Fruit fly (Drosophila melanogaster) whole organism, prepupa: ENCODE results near the gene wek.

Experiments used
- Blimp-1 ChIP-seq: fragments of 200-800 bp; sonication (Bioruptor generic); optimal IDR thresholded peaks from 3 replicates; lab custom pipeline; 2017; ENCODE audit warnings: missing biosample characterization, missing genetic modification characterization, mild to moderate bottlenecking, moderate library complexity, missing genetic modification reagents
- CG10669 ChIP-seq: fragments of 200-800 bp; sonication (Bioruptor generic); optimal IDR thresholded peaks from 3 replicates; lab custom pipeline; 2018; ENCODE audit warnings: missing biosample characterization, mild to moderate bottlenecking, missing genetic modification characterization, moderate library complexity
- CG11762 ChIP-seq: fragments of 200-800 bp; sonication (Bioruptor generic); optimal IDR thresholded peaks from 3 replicates; lab custom pipeline; 2016; ENCODE audit warnings: missing biosample characterization, missing genetic modification characterization; ENCODE audit not compliant: insufficient read depth
- CG11902 ChIP-seq: fragments of 200-800 bp; sonication (Bioruptor generic); optimal IDR thresholded peaks from 3 replicates; lab custom pipeline; 2016; ENCODE audit warnings: missing biosample characterization, missing genetic modification characterization
- CG15336 ChIP-seq: fragments of 200-800 bp; sonication (Bioruptor generic); IDR thresholded peaks from 2 replicates; pipeline ENCODE4 v1.3.6; 2022; ENCODE audit warnings: missing biosample characterization, missing genetic modification characterization
- CG1621 ChIP-seq: fragments of 200-800 bp; sonication (Bioruptor generic); optimal IDR thresholded peaks from 3 replicates; lab custom pipeline; 2018; ENCODE audit warnings: missing biosample characterization, mild to moderate bottlenecking, missing genetic modification characterization
- CG16779 ChIP-seq: fragments of 200-800 bp; sonication (Bioruptor generic); optimal IDR thresholded peaks from 3 replicates; lab custom pipeline; 2017; ENCODE audit warnings: missing biosample characterization, mild to moderate bottlenecking, missing genetic modification characterization
- CG31627 ChIP-seq: fragments of 200-800 bp; sonication (Bioruptor generic); optimal IDR thresholded peaks from 3 replicates; lab custom pipeline; 2016; ENCODE audit warnings: missing biosample characterization, missing genetic modification characterization
- CG32006 ChIP-seq: fragments of 200-800 bp; sonication (Bioruptor generic); optimal IDR thresholded peaks from 3 replicates; lab custom pipeline; 2017; ENCODE audit warnings: missing biosample characterization, mild to moderate bottlenecking, missing genetic modification characterization
- CG3919 ChIP-seq: fragments of 200-800 bp; sonication (Bioruptor generic); optimal IDR thresholded peaks from 3 replicates; lab custom pipeline; 2016; ENCODE audit warnings: missing biosample characterization, missing genetic modification characterization
- CG4318 ChIP-seq: fragments of 200-800 bp; sonication (Bioruptor generic); optimal IDR thresholded peaks from 3 replicates; lab custom pipeline; 2017; ENCODE audit warnings: missing biosample characterization, mild to moderate bottlenecking, missing genetic modification characterization
- CG6163 ChIP-seq: fragments of 200-800 bp; sonication (Bioruptor generic); IDR thresholded peaks from 3 replicates; pipeline ENCODE4 v1.3.6; 2022; ENCODE audit warnings: missing biosample characterization, missing genetic modification characterization
- CG6276 ChIP-seq: fragments of 200-800 bp; sonication (Bioruptor generic); optimal IDR thresholded peaks from 2 replicates; lab custom pipeline; 2017; ENCODE audit warnings: missing biosample characterization, mild to moderate bottlenecking, missing genetic modification characterization
- CG6792 ChIP-seq: fragments of 200-800 bp; sonication (Bioruptor generic); optimal IDR thresholded peaks from 3 replicates; lab custom pipeline; 2016; ENCODE audit warnings: missing biosample characterization, missing genetic modification characterization
- CG6808 ChIP-seq: fragments of 200-800 bp; sonication (Bioruptor generic); optimal IDR thresholded peaks from 3 replicates; lab custom pipeline; 2017; ENCODE audit warnings: missing biosample characterization, missing genetic modification characterization, mild to moderate bottlenecking, moderate library complexity, missing genetic modification reagents
- CG6854 ChIP-seq: fragments of 200-800 bp; sonication (Bioruptor generic); optimal IDR thresholded peaks from 2 replicates; lab custom pipeline; 2017; ENCODE audit warnings: missing biosample characterization, mild to moderate bottlenecking, missing genetic modification characterization
- CG7368 ChIP-seq: fragments of 200-800 bp; sonication (Bioruptor generic); optimal IDR thresholded peaks from 3 replicates; lab custom pipeline; 2016; ENCODE audit warnings: missing biosample characterization, missing genetic modification characterization
- CG8119 ChIP-seq: fragments of 200-800 bp; sonication (Bioruptor generic); IDR thresholded peaks from 3 replicates; pipeline ENCODE4 v1.3.6; 2022; ENCODE audit warnings: missing biosample characterization, missing genetic modification characterization
- CG8319 ChIP-seq: fragments of 200-800 bp; sonication (Bioruptor generic); optimal IDR thresholded peaks from 3 replicates; lab custom pipeline; 2016; ENCODE audit warnings: missing biosample characterization, missing genetic modification characterization
- CG8632 ChIP-seq: fragments of 200-800 bp; sonication (Bioruptor generic); optimal IDR thresholded peaks from 3 replicates; lab custom pipeline; 2016; ENCODE audit warnings: missing biosample characterization, missing genetic modification characterization
- Eip75B ChIP-seq: fragments of 200-800 bp; sonication (Bioruptor generic); optimal IDR thresholded peaks from 3 replicates; lab custom pipeline; 2016; ENCODE audit warnings: missing biosample characterization, missing genetic modification characterization
- Eip78C ChIP-seq: fragments of 200-800 bp; sonication (Bioruptor generic); peaks from one replicate; lab custom pipeline; 2016; ENCODE audit warnings: missing biosample characterization, missing genetic modification characterization
- Eip93F ChIP-seq: fragments of 200-800 bp; sonication (Bioruptor generic); optimal IDR thresholded peaks from 2 replicates; lab custom pipeline; 2016; ENCODE audit warnings: missing biosample characterization, mild to moderate bottlenecking, missing genetic modification characterization
- Ets96B ChIP-seq: fragments of 200-800 bp; optimal IDR thresholded peaks from 2 replicates; lab custom pipeline; 2019; ENCODE audit warnings: missing biosample characterization, mild to moderate bottlenecking, missing genetic modification characterization, moderate library complexity
- Gug ChIP-seq: fragments of 200-800 bp; sonication (Bioruptor generic); IDR thresholded peaks from 2 replicates; pipeline ENCODE4 v1.3.6; 2022; ENCODE audit warnings: missing biosample characterization, missing genetic modification characterization
- Hr4 ChIP-seq: fragments of 200-800 bp; sonication (Bioruptor generic); optimal IDR thresholded peaks from 3 replicates; lab custom pipeline; 2016; ENCODE audit warnings: missing biosample characterization, missing genetic modification characterization
- Met ChIP-seq: fragments of 200-800 bp; sonication (Bioruptor generic); optimal IDR thresholded peaks from 3 replicates; lab custom pipeline; 2016; ENCODE audit warnings: missing biosample characterization, missing genetic modification characterization
- OdsH ChIP-seq: fragments of 200-800 bp; sonication (Bioruptor generic); optimal IDR thresholded peaks from 3 replicates; lab custom pipeline; 2016; ENCODE audit warnings: missing biosample characterization, missing genetic modification characterization
- Smox ChIP-seq: fragments of 200-800 bp; sonication (Bioruptor generic); optimal IDR thresholded peaks from 3 replicates; lab custom pipeline; 2016; ENCODE audit warnings: missing biosample characterization, missing genetic modification characterization
- Sox102F ChIP-seq: fragments of 200-800 bp; sonication (Bioruptor generic); optimal IDR thresholded peaks from 2 replicates; lab custom pipeline; 2016; ENCODE audit warnings: missing biosample characterization, mild to moderate bottlenecking, missing genetic modification characterization
- Sox14 ChIP-seq: fragments of 200-800 bp; sonication (Bioruptor generic); optimal IDR thresholded peaks from 3 replicates; lab custom pipeline; 2016; ENCODE audit warnings: missing biosample characterization, missing genetic modification characterization
- Sox15 ChIP-seq: fragments of 200-800 bp; sonication (Bioruptor generic); optimal IDR thresholded peaks from 3 replicates; lab custom pipeline; 2016; ENCODE audit warnings: missing biosample characterization, missing genetic modification characterization
- achi ChIP-seq: fragments of 200-800 bp; sonication (Bioruptor generic); optimal IDR thresholded peaks from 3 replicates; lab custom pipeline; 2016; ENCODE audit warnings: missing biosample characterization, missing genetic modification characterization
- cyc ChIP-seq: fragments of 200-800 bp; sonication (Bioruptor generic); optimal IDR thresholded peaks from 3 replicates; lab custom pipeline; 2016; ENCODE audit warnings: missing biosample characterization, missing genetic modification characterization
- dac ChIP-seq: fragments of 200-800 bp; sonication (Bioruptor generic); optimal IDR thresholded peaks from 2 replicates; lab custom pipeline; 2017; ENCODE audit warnings: missing biosample characterization, mild to moderate bottlenecking, missing genetic modification characterization
- dsx ChIP-seq: fragments of 200-800 bp; optimal IDR thresholded peaks from 3 replicates; lab custom pipeline; 2019; ENCODE audit warnings: missing biosample characterization, mild to moderate bottlenecking, missing genetic modification characterization, moderate library complexity; ENCODE audit not compliant: poor library complexity, severe bottlenecking
- eg ChIP-seq: fragments of 200-800 bp; sonication (Bioruptor generic); IDR thresholded peaks from 3 replicates; pipeline ENCODE4 v1.3.6; 2022; ENCODE audit warnings: missing biosample characterization, missing genetic modification characterization
- esn ChIP-seq: fragments of 200-800 bp; sonication (Bioruptor generic); optimal IDR thresholded peaks from 2 replicates; lab custom pipeline; 2016; ENCODE audit warnings: missing biosample characterization, mild to moderate bottlenecking, missing genetic modification characterization, moderate library complexity
- fd59A ChIP-seq: fragments of 200-800 bp; sonication (Bioruptor generic); optimal IDR thresholded peaks from 2 replicates; lab custom pipeline; 2017; ENCODE audit warnings: missing biosample characterization, mild to moderate bottlenecking, missing genetic modification characterization, missing genetic modification reagents
- fd85E ChIP-seq: fragments of 200-800 bp; sonication (Bioruptor generic); optimal IDR thresholded peaks from 3 replicates; lab custom pipeline; 2016; ENCODE audit warnings: missing biosample characterization, missing genetic modification characterization
- net ChIP-seq: fragments of 200-800 bp; sonication (Bioruptor generic); optimal IDR thresholded peaks from 3 replicates; lab custom pipeline; 2016; ENCODE audit warnings: missing biosample characterization, missing genetic modification characterization
- pdm3 ChIP-seq: fragments of 200-800 bp; sonication (Bioruptor generic); optimal IDR thresholded peaks from 3 replicates; lab custom pipeline; 2016; ENCODE audit warnings: missing biosample characterization, missing genetic modification characterization
- salr ChIP-seq, 2 experiments: fragments of 200-800 bp; sonication (Bioruptor generic); optimal IDR thresholded peaks; 3 replicates each; lab custom pipeline; 2016 to 2018; ENCODE audit warnings: missing biosample characterization in 2 of 2, missing genetic modification characterization in 2 of 2, mild to moderate bottlenecking in 1 of 2
- spab ChIP-seq: fragments of 200-800 bp; sonication (Bioruptor generic); optimal IDR thresholded peaks from 2 replicates; lab custom pipeline; 2017; ENCODE audit warnings: missing biosample characterization, mild to moderate bottlenecking, missing genetic modification characterization, missing genetic modification reagents
- ss ChIP-seq, 2 experiments: fragments of 200-800 bp; sonication (Bioruptor generic); optimal IDR thresholded peaks; 2 replicates in 1 of 2; 3 replicates in 1 of 2; lab custom pipeline; 2017 to 2018; ENCODE audit warnings: mild to moderate bottlenecking in 2 of 2, missing biosample characterization in 2 of 2, missing genetic modification characterization in 2 of 2, moderate library complexity in 1 of 2
- vri ChIP-seq: fragments of 200-800 bp; sonication (Bioruptor generic); optimal IDR thresholded peaks from 3 replicates; lab custom pipeline; 2016; ENCODE audit warnings: missing biosample characterization, mild to moderate bottlenecking, missing genetic modification characterization

wek gene

dm6 chr2L:15762466-15762865 is 5.7 kb downstream of the wek start, which contains the start of gene Gli (continued):
- TF ChIP-seq Eip93F (GFP tag; lab: Kevin White, UChicago) (peak; percentile 42), CG11902 (no peak), Ets96B (no peak), Smox (GFP tag; lab: Kevin White, UChicago) (no peak), CG7368 (GFP tag; lab: Kevin White, UChicago) (no peak), salr (GFP tag; optimal IDR thresholded peaks at IDR 0.05; lab: Kevin White, UChicago) (no peak), Met (GFP tag; lab: Kevin White, UChicago) (no peak)

- no peak for TF ChIP-seq fd85E (GFP tag; lab: Kevin White, UChicago)
- TF ChIP-seq vri = peak; percentile 70
- TF ChIP-seq cyc (GFP tag; lab: Kevin White, UChicago) = peak; percentile 86
- TF ChIP-seq esn (GFP tag; lab: Kevin White, UChicago) = peak; percentile 93
- TF ChIP-seq CG4318 (GFP tag; lab: Kevin White, UChicago) = peak; percentile 78
- peak; percentile 93 for TF ChIP-seq CG15336 (GFP tag; lab: Robert Waterston, UW)
- peak; percentile 71 for TF ChIP-seq CG11902
- peak; percentile 91 for TF ChIP-seq eg
- TF ChIP-seq fd59A = peak; percentile 40
- peak; percentile 87 for TF ChIP-seq Sox102F (GFP tag; lab: Kevin White, UChicago)
- TF ChIP-seq Ets96B = peak; percentile 78
- no peak for TF ChIP-seq CG6808
- peak; percentile 84 for TF ChIP-seq Gug (GFP tag; lab: Robert Waterston, UW)
- TF ChIP-seq spab (GFP tag; lab: Kevin White, UChicago) = peak; percentile 72
- TF ChIP-seq OdsH = peak; percentile 85
- peak; percentile 82 for TF ChIP-seq achi (GFP tag; lab: Kevin White, UChicago)
- TF ChIP-seq Smox (GFP tag; lab: Kevin White, UChicago) = peak; percentile 82
- peak; percentile 78 for TF ChIP-seq Met (GFP tag; lab: Kevin White, UChicago)
- peak; percentile 32 for TF ChIP-seq CG16779
- peak; percentile 27 to 29 for TF ChIP-seq ss (GFP tag; optimal IDR thresholded peaks at IDR 0.05; lab: Kevin White, UChicago)
- TF ChIP-seq CG11762 (GFP tag; lab: Kevin White, UChicago) = peak; percentile 73
- peak; percentile 35 for TF ChIP-seq CG6854
- TF ChIP-seq CG7368 (GFP tag; lab: Kevin White, UChicago) = peak; percentile 63
- TF ChIP-seq CG1621 (tag; lab: Kevin White, UChicago) = no peak
- TF ChIP-seq dac (GFP tag; lab: Kevin White, UChicago) = no peak
- peak; percentile 86 for TF ChIP-seq CG6792 (GFP tag; lab: Kevin White, UChicago)
- TF ChIP-seq CG6163 (GFP tag; lab: Robert Waterston, UW) = peak; percentile 88
- TF ChIP-seq pdm3 = peak; percentile 83
- no peak for TF ChIP-seq Hr4 (GFP tag; lab: Kevin White, UChicago)
- peak; percentile 91 for TF ChIP-seq CG8119 (GFP tag; lab: Robert Waterston, UW)
- TF ChIP-seq CG6276 = no peak
- TF ChIP-seq Blimp-1 (GFP tag; lab: Kevin White, UChicago) = peak; percentile 86
- TF ChIP-seq net (GFP tag; lab: Kevin White, UChicago) = peak; percentile 29
- TF ChIP-seq dsx (GFP tag; lab: Kevin White, UChicago) = no peak
- peak; percentile 97 for TF ChIP-seq Eip78C
- TF ChIP-seq Eip75B (GFP tag; lab: Kevin White, UChicago) = peak; percentile 77
- TF ChIP-seq CG10669 (GFP tag; lab: Kevin White, UChicago) = peak; percentile 74
- TF ChIP-seq CG31627 (GFP tag; lab: Kevin White, UChicago) = peak; percentile 89
- peak; percentile 74 for TF ChIP-seq Sox14 (GFP tag; lab: Kevin White, UChicago)
- peak; percentile 82 for TF ChIP-seq CG3919 (GFP tag; lab: Kevin White, UChicago)
- TF ChIP-seq CG8632 (GFP tag; lab: Kevin White, UChicago) = peak; percentile 82
- TF ChIP-seq Sox15 (GFP tag; lab: Kevin White, UChicago) = peak; percentile 56
- TF ChIP-seq CG32006 (GFP tag; lab: Kevin White, UChicago) = peak; percentile 89
- TF ChIP-seq CG8319 = peak; percentile 77
Observed at dm6 chr2L:15761409-15762407, 6.4 kb downstream of the wek start.
